Fruit fly (Drosophila melanogaster) S2 (cell line): Measurements from ENCODE around the gene CG32260.

Source experiments
- CG8478 ChIP-seq: fragments of >200 bp; optimal IDR thresholded peaks from 2 replicates; lab custom pipeline; 2018
- CTCF ChIP-seq, 2 experiments: fragments of >200 bp; optimal IDR thresholded peaks; 2 replicates each; lab custom pipeline; 2018

DNA sequence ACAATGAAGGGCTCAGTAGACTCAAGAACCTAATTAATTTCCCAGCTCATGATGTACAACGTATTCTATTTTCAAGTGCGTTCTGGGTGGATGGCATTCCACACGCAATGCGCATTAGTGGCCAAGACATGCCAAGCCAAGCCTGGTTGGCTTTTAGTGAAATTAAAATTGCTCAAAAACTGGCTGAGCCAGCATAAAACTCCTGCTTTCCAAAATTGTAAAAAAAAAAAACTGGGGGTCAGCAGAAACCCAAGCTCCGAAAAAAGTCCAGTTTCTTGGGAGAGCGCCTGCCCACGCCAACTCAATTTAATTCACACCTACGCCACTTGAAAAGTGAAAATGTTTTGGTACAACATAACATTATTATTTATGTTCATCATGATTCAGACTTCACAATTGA lies 23.8 kb upstream of the CG32260 start:
- TF ChIP-seq CG8478 (lab: Kevin White, UChicago) (no peak), CTCF (optimal IDR thresholded peaks at IDR 0.05; lab: Kevin White, UChicago) (no peak)
